Fruit fly (Drosophila melanogaster) whole organism: ENCODE results near the gene CG11726.

ENCODE experiments used
- Dll ChIP-seq: fragments of >200 bp; optimal IDR thresholded peaks from 2 replicates; lab custom pipeline; 2017
- EcR ChIP-seq, 2 experiments: fragments of >200 bp; optimal IDR thresholded peaks; 2 replicates each; lab custom pipeline; 2017; ENCODE audit warnings: missing biosample characterization in 2 of 2, missing genetic modification characterization in 2 of 2, missing genetic modification reagents in 2 of 2
- psq ChIP-seq: fragments of >200 bp; optimal IDR thresholded peaks from 2 replicates; lab custom pipeline; 2017

DNA sequence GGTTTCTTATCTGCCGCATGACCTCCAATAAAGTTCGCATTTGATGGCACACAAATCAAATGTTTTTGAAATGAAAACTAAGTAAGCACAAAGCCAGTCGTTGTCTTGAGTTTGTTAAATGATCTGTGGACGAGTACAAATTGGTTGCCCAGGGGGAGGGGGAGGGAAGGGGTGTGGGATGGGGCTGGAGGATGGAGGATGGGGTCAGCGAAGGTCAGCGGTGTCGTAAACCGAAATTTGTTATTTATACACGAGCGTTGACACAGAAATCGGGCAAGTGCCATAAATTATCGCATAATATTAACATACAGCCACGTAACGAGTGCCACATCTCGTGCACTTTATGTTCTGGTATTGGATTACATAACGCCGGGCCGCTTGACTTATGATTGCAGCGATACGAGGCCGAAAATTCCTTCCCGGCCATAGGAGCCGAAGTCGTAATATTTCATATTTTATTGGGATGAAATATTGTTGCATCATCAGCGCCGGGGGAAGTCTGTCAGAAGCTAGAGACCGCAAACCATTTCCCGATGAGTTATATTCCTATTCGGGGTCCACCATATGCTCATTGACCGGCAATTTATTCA lies 18.2 kb upstream of the CG11726 start:
- TF ChIP-seq EcR (GFP tag; optimal IDR thresholded peaks at IDR 0.05; lab: Kevin White, UChicago) (no peak), psq (lab: Kevin White, UChicago) (no peak), Dll (lab: Kevin White, UChicago) (no peak)
